Worm (Caenorhabditis elegans) whole organism, young adult: Measurements from ENCODE around the gene lap-1.

Experiments used
- F57C9.4 ChIP-seq: sonication (generic microtip); optimal IDR thresholded peaks from 2 replicates; lab custom pipeline; 2017; ENCODE audit warnings: mild to moderate bottlenecking, missing genetic modification characterization, missing compliant biosample characterization
- T26A5.8 ChIP-seq: sonication (generic microtip); optimal IDR thresholded peaks from 2 replicates; lab custom pipeline; 2016; ENCODE audit warnings: missing genetic modification characterization, missing compliant biosample characterization
- Y56A3A.18 ChIP-seq: fragments of 200-800 bp; sonication (Bioruptor generic); IDR thresholded peaks from 2 replicates; pipeline ENCODE4 v1.3.6; 2022; ENCODE audit warnings: missing genetic modification reagents, missing genetic modification characterization, missing compliant biosample characterization
- athp-1 ChIP-seq: sonication (generic microtip); optimal IDR thresholded peaks from 2 replicates; lab custom pipeline; 2017; ENCODE audit warnings: mild to moderate bottlenecking, missing genetic modification characterization, missing compliant biosample characterization
- gei-17 ChIP-seq: fragments of 200-800 bp; sonication (Bioruptor generic); optimal IDR thresholded peaks from 2 replicates; lab custom pipeline; 2018; ENCODE audit warnings: mild to moderate bottlenecking, missing genetic modification characterization, missing compliant biosample characterization
- madf-6 ChIP-seq: fragments of 200-800 bp; sonication (Bioruptor generic); IDR thresholded peaks from 2 replicates; pipeline ENCODE4 v1.3.6; 2022; ENCODE audit warnings: missing genetic modification reagents, missing genetic modification characterization, missing compliant biosample characterization
- nhr-120 ChIP-seq: fragments of 200-800 bp; sonication (Bioruptor generic); IDR thresholded peaks from 2 replicates; pipeline ENCODE4 v1.3.6; 2022; ENCODE audit warnings: missing genetic modification characterization, missing compliant biosample characterization
- pbrm-1 ChIP-seq: fragments of 200-800 bp; sonication (Bioruptor generic); IDR thresholded peaks from 2 replicates; pipeline ENCODE4 v1.3.6; 2022; ENCODE audit warnings: missing genetic modification reagents, missing genetic modification characterization, missing compliant biosample characterization
- rcor-1 ChIP-seq: fragments of 200-800 bp; sonication (Bioruptor generic); IDR thresholded peaks from 2 replicates; pipeline ENCODE4 v1.3.6; 2022; ENCODE audit warnings: missing genetic modification reagents, missing genetic modification characterization, missing compliant biosample characterization
- sptf-2 ChIP-seq: fragments of 200-800 bp; sonication (Bioruptor generic); optimal IDR thresholded peaks from 2 replicates; lab custom pipeline; 2018; ENCODE audit warnings: mild to moderate bottlenecking, missing genetic modification characterization, missing compliant biosample characterization
- xnd-1 ChIP-seq: sonication (generic microtip); optimal IDR thresholded peaks from 2 replicates; lab custom pipeline; 2016; ENCODE audit warnings: missing genotype, missing genetic modification reagents, missing genetic modification characterization, missing compliant biosample characterization

DNA sequence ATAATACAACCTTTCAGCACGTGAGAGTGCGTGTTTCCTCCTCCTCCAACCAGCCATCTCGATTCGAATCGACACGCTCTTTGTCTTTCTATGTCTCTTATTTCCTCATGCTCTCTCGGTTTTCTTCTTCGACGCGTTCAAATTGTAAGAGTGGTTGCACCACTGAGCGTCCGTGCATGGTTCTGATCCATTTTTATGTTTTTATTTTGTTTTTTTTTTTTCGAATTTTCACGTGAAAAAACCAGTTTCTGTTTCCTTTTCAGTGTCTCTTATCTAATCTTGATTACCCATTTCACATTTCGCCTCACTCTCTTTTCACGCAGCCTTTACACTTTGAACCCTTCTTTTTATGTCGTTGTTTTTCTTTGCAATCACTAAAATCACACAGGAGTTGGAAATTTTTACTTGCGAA lies 30.9 kb downstream of the lap-1 start:
- TF ChIP-seq madf-6 (GFP tag; lab: Robert Waterston, UW) (no peak), nhr-120 (GFP tag; lab: Robert Waterston, UW) (no peak), xnd-1 (tag; lab: Kevin White, UChicago) (no peak), sptf-2 (GFP tag; lab: Kevin White, UChicago) (no peak), Y56A3A.18 (GFP tag; lab: Robert Waterston, UW) (no peak), F57C9.4 (tag; lab: Kevin White, UChicago) (no peak), rcor-1 (GFP tag; lab: Robert Waterston, UW) (no peak), gei-17 (GFP tag; lab: Kevin White, UChicago) (no peak), pbrm-1 (no peak), athp-1 (tag; lab: Kevin White, UChicago) (no peak), T26A5.8 (tag; lab: Kevin White, UChicago) (no peak)
